Worm (Caenorhabditis elegans) whole organism, L1 larva: ENCODE results near the gene brap-2.
A peak's percentile ranks its signal among the peaks of the same experiment; 100 is the strongest.

Source experiments
- C16A3.4 ChIP-seq: fragments of 150-350 bp; optimal IDR thresholded peaks from 2 replicates; lab custom pipeline; 2014; ENCODE audit warnings: missing biosample characterization, missing genetic modification characterization
- C34B4.2 ChIP-seq: sonication (generic microtip); optimal IDR thresholded peaks from 2 replicates; lab custom pipeline; 2017; ENCODE audit warnings: mild to moderate bottlenecking, missing genetic modification characterization, missing compliant biosample characterization
- aha-1 ChIP-seq: fragments of 150-350 bp; optimal IDR thresholded peaks from 2 replicates; lab custom pipeline; 2014; ENCODE audit warnings: missing biosample characterization, missing genetic modification characterization
- alr-1 ChIP-seq: fragments of 200-800 bp; sonication (Bioruptor generic); optimal IDR thresholded peaks from 2 replicates; lab custom pipeline; 2018; ENCODE audit warnings: borderline replicate concordance, mild to moderate bottlenecking, missing genetic modification characterization, missing compliant biosample characterization
- aly-2 ChIP-seq: fragments of 150-350 bp; optimal IDR thresholded peaks from 2 replicates; lab custom pipeline; 2014; ENCODE audit warnings: missing biosample characterization, missing genetic modification characterization
- blmp-1 ChIP-seq: fragments of 150-350 bp; optimal IDR thresholded peaks from 2 replicates; lab custom pipeline; 2014; ENCODE audit warnings: missing biosample characterization, missing genetic modification characterization
- ceh-88 ChIP-seq: fragments of 200-800 bp; sonication (Bioruptor generic); IDR thresholded peaks from 2 replicates; pipeline ENCODE4 v1.3.6; 2022; ENCODE audit warnings: missing genetic modification characterization, missing compliant biosample characterization
- dpl-1 ChIP-seq, 3 experiments: fragments of 150-350 bp in 2 of 3; sonication (generic microtip) in 1 of 3; optimal IDR thresholded peaks; 2 replicates each; lab custom pipeline; 2014 to 2017; ENCODE audit warnings: missing biosample characterization in 3 of 3, missing genetic modification characterization in 3 of 3, missing genetic modification reagents in 3 of 3
- dsc-1 ChIP-seq: sonication (generic microtip); optimal IDR thresholded peaks from 2 replicates; lab custom pipeline; 2016; ENCODE audit warnings: mild to moderate bottlenecking, missing genetic modification characterization, missing compliant biosample characterization
- efl-1 ChIP-seq, 4 experiments: fragments of 150-350 bp; optimal IDR thresholded peaks in 3 of 4; peaks in 1 of 4; 1 replicate in 1 of 4; 2 replicates in 3 of 4; lab custom pipeline; 2014; ENCODE audit warnings: missing biosample characterization in 2 of 4, missing genetic modification characterization in 2 of 4, missing genetic modification reagents in 2 of 4
- efl-3 ChIP-seq: fragments of 200-800 bp; sonication (Bioruptor generic); optimal IDR thresholded peaks from 2 replicates; lab custom pipeline; 2018; ENCODE audit warnings: mild to moderate bottlenecking, missing genetic modification characterization, missing compliant biosample characterization
- egl-27 ChIP-seq, 2 experiments: fragments of 150-350 bp in 1 of 2; sonication (generic microtip); optimal IDR thresholded peaks; 3 replicates each; lab custom pipeline; 2017 to 2018; ENCODE audit warnings: missing biosample characterization in 2 of 2, missing genetic modification characterization in 2 of 2, missing genetic modification reagents in 2 of 2
- elt-2 ChIP-seq: sonication (generic microtip); optimal IDR thresholded peaks from 2 replicates; lab custom pipeline; 2016; ENCODE audit warnings: missing genetic modification characterization, mild to moderate bottlenecking, inconsistent platforms, missing compliant biosample characterization, missing genetic modification reagents
- fkh-10 ChIP-seq: sonication (generic microtip); optimal IDR thresholded peaks from 2 replicates; lab custom pipeline; 2017; ENCODE audit warnings: missing biosample characterization, missing genetic modification reagents, missing genetic modification characterization
- fkh-8 ChIP-seq: sonication (generic microtip); optimal IDR thresholded peaks from 2 replicates; lab custom pipeline; 2016; ENCODE audit warnings: mild to moderate bottlenecking, missing genetic modification characterization, missing compliant biosample characterization
- fos-1 ChIP-seq: fragments of 150-350 bp; optimal IDR thresholded peaks from 2 replicates; lab custom pipeline; 2014; ENCODE audit warnings: missing biosample characterization, missing genetic modification characterization
- hlh-4 ChIP-seq: sonication (generic microtip); optimal IDR thresholded peaks from 2 replicates; lab custom pipeline; 2016; ENCODE audit warnings: mild to moderate bottlenecking, missing genetic modification characterization, missing compliant biosample characterization
- hpl-2 ChIP-seq: fragments of 150-350 bp; optimal IDR thresholded peaks from 2 replicates; lab custom pipeline; 2014; ENCODE audit warnings: missing biosample characterization, missing genetic modification reagents, missing genetic modification characterization
- isw-1 ChIP-seq: fragments of 200-800 bp; sonication (Bioruptor generic); IDR thresholded peaks from 2 replicates; pipeline ENCODE4 v1.3.6; 2022; ENCODE audit warnings: missing genetic modification characterization, missing compliant biosample characterization
- jun-1 ChIP-seq: fragments of 150-350 bp; optimal IDR thresholded peaks from 2 replicates; lab custom pipeline; 2014; ENCODE audit warnings: missing biosample characterization, missing genetic modification reagents, missing genetic modification characterization
- lin-15B ChIP-seq: fragments of 150-350 bp; sonication (generic microtip); optimal IDR thresholded peaks from 3 replicates; lab custom pipeline; 2014; ENCODE audit warnings: missing biosample characterization, missing genetic modification characterization
- lin-35 ChIP-seq, 2 experiments: fragments of 150-350 bp; optimal IDR thresholded peaks; 2 replicates each; lab custom pipeline; 2014; ENCODE audit warnings: missing biosample characterization in 2 of 2, missing genetic modification characterization in 2 of 2, missing genetic modification reagents in 2 of 2
- lir-3 ChIP-seq: sonication (generic microtip); optimal IDR thresholded peaks from 2 replicates; lab custom pipeline; 2016; ENCODE audit warnings: mild to moderate bottlenecking, missing genetic modification characterization, moderate library complexity, missing compliant biosample characterization; ENCODE audit not compliant: poor library complexity
- lsy-2 ChIP-seq, 2 experiments: fragments of 150-350 bp; optimal IDR thresholded peaks; 2 replicates each; lab custom pipeline; 2014; ENCODE audit warnings: missing biosample characterization in 2 of 2, missing genetic modification characterization in 2 of 2
- mab-9 ChIP-seq: fragments of 200-800 bp; sonication (Bioruptor generic); IDR thresholded peaks from 2 replicates; pipeline ENCODE4 v1.3.6; 2022; ENCODE audit warnings: missing genetic modification reagents, missing genetic modification characterization, missing compliant biosample characterization
- mef-2 ChIP-seq: fragments of 150-350 bp; optimal IDR thresholded peaks from 2 replicates; lab custom pipeline; 2014; ENCODE audit warnings: missing biosample characterization, missing genetic modification characterization
- mep-1 ChIP-seq: fragments of 150-350 bp; optimal IDR thresholded peaks from 2 replicates; lab custom pipeline; 2014; ENCODE audit warnings: missing biosample characterization, missing genetic modification characterization
- nhr-20 ChIP-seq: sonication (generic microtip); optimal IDR thresholded peaks from 2 replicates; lab custom pipeline; 2016; ENCODE audit warnings: mild to moderate bottlenecking, missing genetic modification characterization, missing compliant biosample characterization
- nhr-71 ChIP-seq: sonication (generic microtip); optimal IDR thresholded peaks from 2 replicates; lab custom pipeline; 2016; ENCODE audit warnings: mild to moderate bottlenecking, missing genetic modification characterization, moderate library complexity, missing compliant biosample characterization
- nhr-76 ChIP-seq: sonication (generic microtip); optimal IDR thresholded peaks from 2 replicates; lab custom pipeline; 2017; ENCODE audit warnings: missing biosample characterization, missing genetic modification characterization
- nhr-77 ChIP-seq: fragments of 150-350 bp; optimal IDR thresholded peaks from 2 replicates; lab custom pipeline; 2014; ENCODE audit warnings: missing biosample characterization, missing genetic modification characterization
- nhr-84 ChIP-seq: sonication (generic microtip); optimal IDR thresholded peaks from 2 replicates; lab custom pipeline; 2017; ENCODE audit warnings: missing biosample characterization, missing genetic modification characterization
- nhr-85 ChIP-seq: sonication (generic microtip); peaks from one replicate; lab custom pipeline; 2016; ENCODE audit warnings: missing genetic modification characterization, inconsistent platforms, missing compliant biosample characterization
- pag-3 ChIP-seq: sonication (generic microtip); optimal IDR thresholded peaks from 2 replicates; lab custom pipeline; 2017; ENCODE audit warnings: missing genetic modification characterization, mild to moderate bottlenecking, missing compliant biosample characterization, antibody characterized with exemption, borderline replicate concordance; ENCODE audit not compliant: insufficient read depth
- rnt-1 ChIP-seq: sonication (generic microtip); optimal IDR thresholded peaks from 2 replicates; lab custom pipeline; 2016; ENCODE audit warnings: mild to moderate bottlenecking, missing genetic modification characterization, moderate library complexity, missing compliant biosample characterization
- snpc-4 ChIP-seq: fragments of 150-350 bp; optimal IDR thresholded peaks from 2 replicates; lab custom pipeline; 2014; ENCODE audit warnings: missing biosample characterization, missing genetic modification characterization
- sox-4 ChIP-seq: sonication (generic microtip); optimal IDR thresholded peaks from 2 replicates; lab custom pipeline; 2016; ENCODE audit warnings: missing genetic modification characterization, missing compliant biosample characterization
- sptf-1 ChIP-seq: fragments of 150-350 bp; optimal IDR thresholded peaks from 2 replicates; lab custom pipeline; 2014; ENCODE audit warnings: missing biosample characterization, missing genetic modification characterization
- sup-37 ChIP-seq: fragments of 200-800 bp; sonication (Bioruptor generic); optimal IDR thresholded peaks from 2 replicates; lab custom pipeline; 2018; ENCODE audit warnings: mild to moderate bottlenecking, missing genetic modification characterization, missing compliant biosample characterization
- tlp-1 ChIP-seq: fragments of 150-350 bp; optimal IDR thresholded peaks from 2 replicates; lab custom pipeline; 2014; ENCODE audit warnings: missing biosample characterization, missing genetic modification characterization
- unc-30 ChIP-seq: sonication (generic microtip); optimal IDR thresholded peaks from 2 replicates; lab custom pipeline; 2017; ENCODE audit warnings: missing biosample characterization, missing genetic modification characterization
- unc-62 ChIP-seq: fragments of 150-350 bp; optimal IDR thresholded peaks from 2 replicates; lab custom pipeline; 2014; ENCODE audit warnings: missing biosample characterization, missing genetic modification reagents, missing genetic modification characterization
- vab-15 ChIP-seq: sonication (generic microtip); optimal IDR thresholded peaks from 2 replicates; lab custom pipeline; 2017; ENCODE audit warnings: missing genotype, mild to moderate bottlenecking, missing genetic modification characterization, missing compliant biosample characterization
- xbp-1 ChIP-seq: sonication (generic microtip); optimal IDR thresholded peaks from 2 replicates; lab custom pipeline; 2016; ENCODE audit warnings: missing genetic modification characterization, missing compliant biosample characterization
- zip-4 ChIP-seq: fragments of 200-800 bp; sonication (Bioruptor generic); optimal IDR thresholded peaks from 2 replicates; lab custom pipeline; 2018; ENCODE audit warnings: mild to moderate bottlenecking, missing genetic modification characterization, moderate library complexity, missing compliant biosample characterization
- ztf-4 ChIP-seq: fragments of 150-350 bp; optimal IDR thresholded peaks from 2 replicates; lab custom pipeline; 2014; ENCODE audit warnings: missing biosample characterization, missing genetic modification characterization

Gene brap-2

DNA sequence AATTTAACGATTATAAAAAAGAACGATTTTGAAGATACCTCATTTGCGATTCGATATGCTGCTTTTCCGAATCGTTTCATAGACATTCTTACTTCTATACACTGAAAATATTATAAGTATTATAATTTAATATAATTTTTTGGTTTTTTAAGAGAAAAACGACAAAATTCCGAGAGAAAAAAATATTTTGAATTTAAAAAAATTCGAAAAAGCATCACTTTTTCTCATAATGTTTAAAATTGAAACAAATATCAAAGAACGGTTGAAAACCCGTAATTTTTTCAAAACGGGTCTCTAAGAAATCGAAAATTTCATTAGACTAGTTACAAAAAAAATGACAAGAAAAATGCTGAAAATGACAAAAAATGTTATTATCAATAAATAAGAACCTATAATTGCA, 2.6 kb upstream of the brap-2 start, which contains the start of gene pink-1:
pink-1 (minus strand) TSS at position 101 of the 400 bp plus-strand sequence.
- TF ChIP-seq sup-37 (GFP tag; lab: Kevin White, UChicago) (no peak), efl-3 (GFP tag; lab: Kevin White, UChicago) (no peak), tlp-1 (tag; lab: Kevin White, UChicago) (no peak), pag-3 (tag; lab: Kevin White, UChicago) (no peak)

DNA sequence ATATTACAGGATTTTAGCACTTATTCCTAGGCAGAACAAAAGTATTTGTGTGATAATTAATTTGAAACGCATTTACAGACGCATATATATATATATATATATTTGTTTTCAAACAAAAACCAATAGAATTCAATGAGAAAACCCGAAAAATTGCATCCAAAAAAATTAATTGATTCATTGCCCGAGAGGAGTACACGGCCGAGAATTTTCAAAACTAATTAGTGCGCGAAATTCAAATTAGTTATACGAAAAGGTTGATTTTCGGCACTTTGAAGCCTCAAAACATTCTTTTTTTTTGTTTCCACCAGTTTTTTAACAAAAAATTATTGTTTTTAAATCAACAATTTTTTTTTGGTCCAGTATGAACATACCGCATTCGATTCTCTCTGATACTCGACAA, 1.5 kb downstream of the brap-2 start:
- TF ChIP-seq lin-35 (GFP tag; optimal IDR thresholded peaks at IDR 0.05; lab: Kevin White, UChicago): peak in 1 of 2 experiments; percentile 3
- TF ChIP-seq isw-1 (GFP tag; lab: Robert Waterston, UW): no peak
- no peak for TF ChIP-seq efl-3 (GFP tag; lab: Kevin White, UChicago)
- peak in 2 of 3 experiments; percentile 13 to 48 for TF ChIP-seq dpl-1 (GFP tag; optimal IDR thresholded peaks at IDR 0.05; lab: Kevin White, UChicago)
- TF ChIP-seq efl-1 (optimal IDR thresholded peaks at IDR 0.05; lab: Kevin White, UChicago): peak; percentile 28 to 45
- peak; percentile 46 to 89 for TF ChIP-seq efl-1 (GFP tag; optimal IDR thresholded peaks at IDR 0.05 in 1 of 2; lab: Kevin White, UChicago)

DNA sequence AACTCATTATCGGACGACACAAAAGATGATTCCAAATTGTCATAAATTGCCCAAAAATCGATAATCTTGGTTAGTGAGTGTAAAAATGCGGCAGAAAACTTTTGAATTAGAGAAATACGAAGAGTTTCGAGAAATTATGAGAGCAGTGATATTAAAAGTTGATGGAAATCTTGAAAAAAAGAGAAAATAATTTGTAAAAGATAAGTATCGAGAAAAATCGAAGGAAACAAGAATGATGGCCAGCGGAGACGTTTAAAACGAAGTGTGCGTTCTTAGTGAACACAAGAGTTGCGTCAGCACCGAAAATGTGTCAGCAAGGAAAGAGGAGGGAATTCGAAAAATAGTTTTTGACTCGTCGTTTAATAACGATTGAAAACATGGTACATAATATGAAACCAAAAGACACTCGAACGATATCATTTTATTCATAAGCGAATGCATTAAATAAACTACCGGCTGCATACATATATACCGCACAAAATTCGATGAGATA, 3.1 kb downstream of the brap-2 start, which contains the start of gene ndx-6:
ndx-6 (minus strand) TSS at position 51 of the 493 bp plus-strand sequence.
- TF ChIP-seq nhr-71 (tag; lab: Kevin White, UChicago) (peak; percentile 90), snpc-4 (tag; lab: Kevin White, UChicago) (peak; percentile 78), hlh-4 (tag; lab: Kevin White, UChicago) (no peak), aha-1 (no peak), zip-4 (GFP tag; lab: Kevin White, UChicago) (peak; percentile 36), ztf-4 (peak; percentile 76), nhr-76 (tag; lab: Kevin White, UChicago) (no peak), egl-27 (tag; optimal IDR thresholded peaks at IDR 0.05; lab: Kevin White, UChicago) (no peak), lin-15B (tag; lab: Kevin White, UChicago) (peak; percentile 59), unc-30 (tag; lab: Kevin White, UChicago) (no peak), nhr-85 (tag; lab: Kevin White, UChicago) (peak; percentile 93), isw-1 (GFP tag; lab: Robert Waterston, UW) (peak; percentile 74), nhr-20 (tag; lab: Kevin White, UChicago) (peak; percentile 91), jun-1 (tag; lab: Kevin White, UChicago) (peak; percentile 80), nhr-84 (tag; lab: Kevin White, UChicago) (no peak), mab-9 (GFP tag; lab: Robert Waterston, UW) (peak; percentile 39; the same call in 1 of the 2 replicates), alr-1 (tag; lab: Kevin White, UChicago) (no peak), efl-3 (GFP tag; lab: Kevin White, UChicago) (no peak), aly-2 (peak; percentile 82), lsy-2 (tag; optimal IDR thresholded peaks at IDR 0.05; lab: Kevin White, UChicago) (peak; percentile 90 to 92), C34B4.2 (tag; lab: Kevin White, UChicago) (no peak), ceh-88 (no peak), hpl-2 (GFP tag; lab: Kevin White, UChicago) (no peak), dsc-1 (tag; lab: Kevin White, UChicago) (peak; percentile 88), lir-3 (tag; lab: Kevin White, UChicago) (peak; percentile 62), mep-1 (tag; lab: Kevin White, UChicago) (peak; percentile 92), lin-35 (GFP tag; optimal IDR thresholded peaks at IDR 0.05; lab: Kevin White, UChicago) (peak; percentile 99 to 100), rnt-1 (peak; percentile 93), nhr-77 (tag; lab: Kevin White, UChicago) (peak; percentile 52), sptf-1 (tag; lab: Kevin White, UChicago) (no peak), blmp-1 (tag; lab: Kevin White, UChicago) (peak; percentile 81), fkh-8 (tag; lab: Kevin White, UChicago) (peak; percentile 80), sox-4 (peak; percentile 32), fkh-10 (peak; percentile 46), xbp-1 (tag; lab: Kevin White, UChicago) (peak; percentile 88), fos-1 (tag; lab: Kevin White, UChicago) (peak; percentile 76), unc-62 (GFP tag; lab: Kevin White, UChicago) (no peak), C16A3.4 (peak; percentile 90), elt-2 (peak; percentile 86), pag-3 (tag; lab: Kevin White, UChicago) (no peak), mef-2 (tag; lab: Kevin White, UChicago) (no peak), vab-15 (no peak), dpl-1 (GFP tag; optimal IDR thresholded peaks at IDR 0.05; lab: Kevin White, UChicago) (peak; percentile 99), tlp-1 (tag; lab: Kevin White, UChicago) (no peak)
